Worm (Caenorhabditis elegans): Measurements from ENCODE around the gene srh-127.
A peak's percentile ranks its signal among the peaks of the same experiment; 100 is the strongest.

The srh-127 gene

ce11 chrV:2871754-2872504 lies 21.1 kb upstream of the srh-127 start:
- TF ChIP-seq mep-1 (tag; optimal IDR thresholded peaks at IDR 0.05) = no peak
- TF ChIP-seq unc-62 (GFP tag; optimal IDR thresholded peaks at IDR 0.05) = no peak
- TF ChIP-seq unc-39 (tag; optimal IDR thresholded peaks at IDR 0.05) = no peak
- TF ChIP-seq nhr-12 (tag; optimal IDR thresholded peaks at IDR 0.05) = no peak
- TF ChIP-seq nhr-2 (tag; optimal IDR thresholded peaks at IDR 0.05) = no peak

DNA sequence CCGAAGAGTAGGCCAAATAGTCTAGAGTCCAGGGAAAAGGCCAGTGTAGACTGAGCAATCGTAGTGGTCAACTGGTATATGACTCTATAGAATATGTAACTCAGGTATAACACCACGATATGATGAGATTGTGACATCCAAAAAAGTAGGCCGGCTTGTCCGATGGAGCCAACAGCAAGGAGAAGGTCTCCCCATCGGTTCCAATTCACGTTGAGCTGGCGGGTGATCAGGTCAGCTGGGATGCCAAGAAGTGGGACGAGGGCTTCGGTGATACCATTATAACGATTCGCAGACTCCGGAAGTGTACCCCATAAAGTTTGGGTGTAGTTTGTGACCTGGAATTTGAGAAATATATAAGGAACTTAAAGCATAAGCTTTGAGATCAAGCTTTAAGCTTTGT lies 20.1 kb upstream of the srh-127 start:
- no peak for TF ChIP-seq nhr-76 (tag; optimal IDR thresholded peaks at IDR 0.05)

DNA sequence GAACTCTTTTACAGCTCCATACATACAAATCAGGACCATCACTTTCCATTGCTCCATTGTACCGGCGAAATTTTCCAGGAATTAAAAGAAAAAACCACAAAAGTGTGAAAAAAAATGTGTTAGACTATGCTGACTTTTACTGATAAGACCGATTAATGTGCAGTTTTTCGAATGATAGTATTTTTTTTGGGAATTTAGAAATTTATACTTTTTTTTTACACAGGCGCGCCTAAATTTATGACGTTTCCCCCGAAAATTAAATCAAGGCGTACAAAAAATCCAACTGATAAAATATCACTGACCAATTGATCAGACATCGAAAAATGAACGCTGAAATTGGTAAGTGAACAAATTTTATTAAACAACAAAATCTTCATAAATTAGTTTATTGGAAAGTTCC lies 17.7 kb upstream of the srh-127 start, which contains the start of gene folt-2:
Gene folt-2, minus strand, starts transcription at position 179 of the 400 bp plus-strand sequence.
- TF ChIP-seq mab-5 (tag; optimal IDR thresholded peaks at IDR 0.05) (no peak), lsy-2 (tag; optimal IDR thresholded peaks at IDR 0.05) (no peak), mls-2 (tag; optimal IDR thresholded peaks at IDR 0.05) (no peak), mep-1 (tag; optimal IDR thresholded peaks at IDR 0.05) (no peak), lin-32 (GFP tag; optimal IDR thresholded peaks at IDR 0.05) (no peak), elt-3 (tag; optimal IDR thresholded peaks at IDR 0.05) (no peak), ceh-83 (GFP tag; optimal IDR thresholded peaks at IDR 0.05) (no peak), elt-1 (tag; optimal IDR thresholded peaks at IDR 0.05; ENCODE audit: borderline replicate concordance, insufficient read depth) (no peak), ceh-43 (GFP tag; optimal IDR thresholded peaks at IDR 0.05) (no peak), nhr-237 (tag; optimal IDR thresholded peaks at IDR 0.05) (no peak), drap-1 (GFP tag; optimal IDR thresholded peaks at IDR 0.05) (no peak), nhr-28 (tag; optimal IDR thresholded peaks at IDR 0.05) (no peak)

- TF ChIP-seq ces-1 (GFP tag; optimal IDR thresholded peaks at IDR 0.05) (no peak), elt-1 (tag; optimal IDR thresholded peaks at IDR 0.05; ENCODE audit: borderline replicate concordance, insufficient read depth) (no peak), blmp-1 (tag; optimal IDR thresholded peaks at IDR 0.05) (no peak), nhr-76 (tag; optimal IDR thresholded peaks at IDR 0.05) (no peak), tbx-8 (GFP tag; optimal IDR thresholded peaks at IDR 0.05) (no peak), pha-4 (tag; optimal IDR thresholded peaks at IDR 0.05) (no peak), lin-32 (GFP tag; optimal IDR thresholded peaks at IDR 0.05) (no peak), M03D4.4 (tag; optimal IDR thresholded peaks at IDR 0.05) (no peak), nhr-28 (tag; optimal IDR thresholded peaks at IDR 0.05) (no peak), cnd-1 (tag; optimal IDR thresholded peaks at IDR 0.05) (no peak), lin-13 (tag; optimal IDR thresholded peaks at IDR 0.05) (no peak), ceh-83 (GFP tag; optimal IDR thresholded peaks at IDR 0.05) (no peak), ham-2 (GFP tag; optimal IDR thresholded peaks at IDR 0.05) (no peak), bed-3 (GFP tag; optimal IDR thresholded peaks at IDR 0.05) (no peak), elt-3 (tag; optimal IDR thresholded peaks at IDR 0.05) (no peak), nhr-237 (tag; optimal IDR thresholded peaks at IDR 0.05) (no peak), ceh-39 (tag; optimal IDR thresholded peaks at IDR 0.05) (no peak), lsy-2 (tag; optimal IDR thresholded peaks at IDR 0.05) (no peak), unc-62 (GFP tag; optimal IDR thresholded peaks at IDR 0.05) (no peak)
These were observed 16.8 kb upstream of the srh-127 start for ce11 chrV:2876188-2876831.

DNA sequence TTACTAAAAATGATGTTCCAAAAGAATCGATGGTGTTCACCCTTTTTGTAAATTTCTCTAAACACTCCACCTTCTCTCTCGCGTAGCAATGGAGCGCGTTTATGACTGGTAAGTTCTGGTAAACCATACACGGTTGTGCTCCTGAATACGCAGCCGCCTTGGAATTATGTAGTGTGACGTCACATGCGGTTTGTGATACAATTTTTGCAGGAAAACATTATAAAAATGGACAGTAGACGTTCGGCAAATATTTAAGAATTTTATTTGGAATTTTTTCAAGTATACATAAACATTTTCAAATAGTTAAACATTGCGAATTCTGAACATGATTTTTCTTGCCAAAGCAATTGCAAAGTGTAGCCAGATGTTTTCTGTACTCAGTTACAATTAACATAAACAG lies 15.6 kb upstream of the srh-127 start, which contains the start of gene F37B4.10:
Gene F37B4.10, minus strand, starts transcription at position 101 of the 400 bp plus-strand sequence.
- TF ChIP-seq mls-2 (tag; optimal IDR thresholded peaks at IDR 0.05) (no peak), mep-1 (tag; optimal IDR thresholded peaks at IDR 0.05) (peak; percentile 8), ceh-43 (GFP tag; optimal IDR thresholded peaks at IDR 0.05) (no peak), zip-8 (tag; optimal IDR thresholded peaks at IDR 0.05) (peak; percentile 31)

DNA sequence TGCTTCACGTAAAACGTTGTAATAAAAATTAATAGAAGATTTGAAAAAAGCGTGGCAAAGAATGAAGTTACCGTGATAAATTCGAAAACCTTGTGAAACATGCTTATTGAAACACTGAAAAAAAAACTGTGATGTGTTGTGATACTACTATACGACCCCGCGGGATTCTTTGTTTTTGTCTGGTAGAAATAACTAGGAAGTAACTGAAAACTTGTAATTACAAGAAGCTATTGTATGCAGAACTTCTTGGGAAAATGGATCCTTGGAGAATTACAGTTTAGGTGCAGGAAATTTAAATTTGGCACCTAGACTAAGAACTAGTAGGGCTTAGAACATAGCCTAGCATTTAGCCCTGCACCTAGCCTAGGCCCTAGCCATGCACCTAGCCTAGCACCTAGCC lies 13.3 kb upstream of the srh-127 start, which contains the start of gene str-39:
Gene str-39, minus strand, starts transcription at position 101 of the 400 bp plus-strand sequence.
- TF ChIP-seq snpc-4 (tag; optimal IDR thresholded peaks at IDR 0.05) (no peak), drap-1 (GFP tag; optimal IDR thresholded peaks at IDR 0.05) (no peak), unc-120 (tag; optimal IDR thresholded peaks at IDR 0.05; ENCODE audit: poor library complexity, severe bottlenecking) (no peak), lin-13 (tag; optimal IDR thresholded peaks at IDR 0.05) (no peak)
